Fruit fly (Drosophila melanogaster): ENCODE measurements around the gene GAA1.

The GAA1 gene

DNA sequence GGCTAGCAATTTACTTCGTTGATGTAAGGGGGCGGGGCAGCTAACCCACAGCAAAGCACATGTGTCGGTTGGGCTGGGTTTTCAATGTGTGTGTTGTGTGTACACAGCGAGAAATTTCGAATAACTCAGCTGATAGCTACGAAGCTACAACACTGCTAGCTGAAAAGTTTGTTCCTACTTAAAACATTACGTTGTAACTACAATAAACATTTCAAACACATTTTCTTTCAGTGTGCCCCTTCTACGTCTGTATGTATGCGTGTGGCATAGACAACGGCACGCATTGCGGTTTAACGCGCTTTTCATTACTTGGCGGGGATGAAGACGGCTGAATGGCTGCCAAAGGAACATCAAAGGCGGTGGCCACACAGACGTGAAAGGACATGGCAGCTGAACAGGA is 25.6 kb downstream of the GAA1 start (continued):
- TF ChIP-seq CG3281 (GFP tag; optimal IDR thresholded peaks at IDR 0.05) (peak; percentile 22), Elba2 (GFP tag; optimal IDR thresholded peaks at IDR 0.05) (no peak), CG12155 (GFP tag; optimal IDR thresholded peaks at IDR 0.05) (no peak), CG10979 (tag; optimal IDR thresholded peaks at IDR 0.05) (no peak), Doc2 (GFP tag; IDR thresholded peaks at IDR 0.05) (no peak), CG1024 (GFP tag; IDR thresholded peaks at IDR 0.05) (0 out of 2 replicates have a peak, but pooled peaks have one; percentile 23), CG6175 (GFP tag; IDR thresholded peaks at IDR 0.05) (no peak), jumu (GFP tag; optimal IDR thresholded peaks at IDR 0.05) (peak; percentile 3), sr (GFP tag; IDR thresholded peaks at IDR 0.05) (no peak), Hsf (GFP tag; optimal IDR thresholded peaks at IDR 0.05) (peak; percentile 36), CG10654 (GFP tag; optimal IDR thresholded peaks at IDR 0.05) (no peak), Sox100B (GFP tag; optimal IDR thresholded peaks at IDR 0.05) (no peak), CG14710 (tag; optimal IDR thresholded peaks at IDR 0.05) (no peak), scrt (GFP tag; optimal IDR thresholded peaks at IDR 0.05) (no peak), CG7963 (GFP tag; IDR thresholded peaks at IDR 0.05; ENCODE audit: partially characterized antibody) (no peak), HHEX (GFP tag; optimal IDR thresholded peaks at IDR 0.05) (no peak), dpn (GFP tag; optimal IDR thresholded peaks at IDR 0.05) (peak; percentile 9 to 26), Opbp (GFP tag; IDR thresholded peaks at IDR 0.05; ENCODE audit: partially characterized antibody) (no peak), maf-S (GFP tag; optimal IDR thresholded peaks at IDR 0.05) (no peak), Atf6 (GFP tag; IDR thresholded peaks at IDR 0.05) (0 out of 2 replicates have a peak, but pooled peaks have one; percentile 29), odd (GFP tag; optimal IDR thresholded peaks at IDR 0.05) (no peak), Atf-2 (GFP tag; optimal IDR thresholded peaks at IDR 0.05) (no peak), Usf (GFP tag; optimal IDR thresholded peaks at IDR 0.05) (no peak), YL-1 (GFP tag; optimal IDR thresholded peaks at IDR 0.05) (no peak), sqz (GFP tag; optimal IDR thresholded peaks at IDR 0.05) (no peak), CG16815 (GFP tag; optimal IDR thresholded peaks at IDR 0.05) (no peak), CG5180 (GFP tag; optimal IDR thresholded peaks at IDR 0.05) (no peak), sens-2 (GFP tag; IDR thresholded peaks at IDR 0.05) (no peak), CG18599 (GFP tag; optimal IDR thresholded peaks at IDR 0.05) (peak; percentile 80), ato (GFP tag; IDR thresholded peaks at IDR 0.05; ENCODE audit: partially characterized antibody) (no peak), Hmr (GFP tag; optimal IDR thresholded peaks at IDR 0.05) (peak; percentile 45), NfI (GFP tag; optimal IDR thresholded peaks at IDR 0.05) (peak; percentile 11), Neu2 (GFP tag; optimal IDR thresholded peaks at IDR 0.05; ENCODE audit: borderline replicate concordance) (no peak), CG3163 (GFP tag; optimal IDR thresholded peaks at IDR 0.05) (no peak), CG1792 (GFP tag; optimal IDR thresholded peaks at IDR 0.05) (no peak), salm (tag; optimal IDR thresholded peaks at IDR 0.05) (no peak), Drgx (GFP tag; IDR thresholded peaks at IDR 0.05) (no peak), Lim3 (GFP tag; IDR thresholded peaks at IDR 0.05) (no peak), Taf1 (GFP tag; IDR thresholded peaks at IDR 0.05) (no peak), CG7786 (GFP tag; optimal IDR thresholded peaks at IDR 0.05) (no peak), lola (GFP tag; optimal IDR thresholded peaks at IDR 0.05) (no peak), so (GFP tag; IDR thresholded peaks at IDR 0.05) (no peak), ase (GFP tag; IDR thresholded peaks at IDR 0.05) (no peak), Trl (optimal IDR thresholded peaks at IDR 0.05) (no peak), Trl (GFP tag; optimal IDR thresholded peaks at IDR 0.05) (no peak), phol (tag; optimal IDR thresholded peaks at IDR 0.05) (peak; percentile 9), CG8388 (GFP tag; optimal IDR thresholded peaks at IDR 0.05) (no peak), sna (GFP tag; IDR thresholded peaks at IDR 0.05; ENCODE audit: partially characterized antibody) (no peak), Spps (tag; optimal IDR thresholded peaks at IDR 0.05) (no peak), pum (GFP tag; optimal IDR thresholded peaks at IDR 0.05) (no peak), CG15601 (tag; optimal IDR thresholded peaks at IDR 0.05) (no peak)

All from whole organism, embryonic.